ENCODE assay signal across 3 worm cellular contexts in the genomic region with DNA sequence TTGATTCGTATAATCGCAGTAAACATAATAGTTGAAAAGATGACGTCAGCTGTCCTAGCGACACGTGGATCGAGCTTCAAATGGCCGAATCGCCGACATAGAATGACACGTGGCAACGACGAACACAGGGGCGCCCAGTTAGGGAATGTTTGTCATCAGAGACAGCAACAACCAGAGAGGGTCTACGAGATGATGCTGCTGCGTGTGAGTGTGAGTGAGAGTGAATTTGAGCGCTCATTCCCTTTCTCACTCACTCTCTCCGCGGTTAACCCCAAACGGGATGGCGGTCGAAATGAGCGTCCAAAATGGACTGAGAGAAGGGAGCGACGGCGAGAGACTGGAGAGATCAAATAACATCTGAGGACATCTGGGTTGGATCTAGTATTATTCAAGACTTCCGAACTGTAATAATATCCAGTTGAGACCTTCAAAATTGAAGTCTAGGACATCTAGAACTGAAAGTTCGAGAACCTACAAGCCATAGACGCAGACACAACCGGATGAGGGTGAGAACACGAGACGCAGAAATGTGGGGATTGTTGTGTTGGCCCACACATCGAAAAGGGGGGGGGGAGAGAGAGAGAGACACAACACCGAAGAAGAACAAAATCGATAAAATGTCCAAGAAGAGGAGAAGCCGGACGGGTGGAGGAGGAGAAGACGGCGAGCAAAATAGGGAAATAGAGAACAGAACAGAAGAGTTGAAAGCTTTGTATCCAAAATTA.
A peak's percentile ranks its signal among the peaks of the same experiment; 100 is the strongest.
TF ChIP-seq lines count a peak whose summit lies in the region.

No protein-coding gene starts in this region.

TF ChIP-seq in whole organism, L1 larva, 84 proteins besides CTCF, POLR2A, EP300 and RAD21 (continued from another document and continues in another):
- TF ChIP-seq unc-62 (GFP tag; optimal IDR thresholded peaks at IDR 0.05; lab: Kevin White, UChicago) (no peak), mep-1 (tag; optimal IDR thresholded peaks at IDR 0.05; lab: Kevin White, UChicago) (peak; percentile 65), hlh-17 (GFP tag; optimal IDR thresholded peaks at IDR 0.05; lab: Kevin White, UChicago; ENCODE audit: borderline replicate concordance) (no peak), C04F5.9 (tag; optimal IDR thresholded peaks at IDR 0.05; lab: Kevin White, UChicago) (no peak), pax-3 (tag; optimal IDR thresholded peaks at IDR 0.05; lab: Kevin White, UChicago) (no peak), hlh-4 (tag; optimal IDR thresholded peaks at IDR 0.05; lab: Kevin White, UChicago) (no peak), alr-1 (tag; optimal IDR thresholded peaks at IDR 0.05; lab: Kevin White, UChicago; ENCODE audit: borderline replicate concordance) (no peak), nhr-85 (tag; lab: Kevin White, UChicago) (peak; percentile 10), blmp-1 (tag; optimal IDR thresholded peaks at IDR 0.05; lab: Kevin White, UChicago) (peak; percentile 100), lin-35 (GFP tag; optimal IDR thresholded peaks at IDR 0.05; lab: Kevin White, UChicago) (peak; percentile 38 to 52), unc-130 (tag; optimal IDR thresholded peaks at IDR 0.05; lab: Kevin White, UChicago) (peak; percentile 8), egl-27 (tag; optimal IDR thresholded peaks at IDR 0.05; lab: Kevin White, UChicago) (no peak), skn-1 (tag; optimal IDR thresholded peaks at IDR 0.05; lab: Kevin White, UChicago) (peak; percentile 37), tbx-2 (tag; optimal IDR thresholded peaks at IDR 0.05; lab: Kevin White, UChicago) (peak; percentile 56), lin-15B (tag; optimal IDR thresholded peaks at IDR 0.05; lab: Kevin White, UChicago) (no peak), zip-4 (GFP tag; optimal IDR thresholded peaks at IDR 0.05; lab: Kevin White, UChicago) (no peak), unc-86 (tag; optimal IDR thresholded peaks at IDR 0.05; lab: Kevin White, UChicago) (peak; percentile 49), unc-98 (GFP tag; IDR thresholded peaks at IDR 0.05; lab: Robert Waterston, UW) (no peak), aha-1 (tag; optimal IDR thresholded peaks at IDR 0.05; lab: Kevin White, UChicago) (no peak), efl-3 (GFP tag; optimal IDR thresholded peaks at IDR 0.05; lab: Kevin White, UChicago) (no peak), mdl-1 (tag; optimal IDR thresholded peaks at IDR 0.05; lab: Kevin White, UChicago) (peak in 1 of 2 experiments; percentile 84), snu-23 (GFP tag; optimal IDR thresholded peaks at IDR 0.05; lab: Kevin White, UChicago) (peak; percentile 47), nhr-19 (GFP tag; conservative IDR thresholded peaks at IDR 0.05; lab: Robert Waterston, UW) (peak; percentile 15; the same call in 1 of the 2 replicates), lin-13 (GFP tag; optimal IDR thresholded peaks at IDR 0.05; lab: Kevin White, UChicago) (peak; percentile 51), swsn-7 (tag; optimal IDR thresholded peaks at IDR 0.05; lab: Kevin White, UChicago) (peak; percentile 64), nhr-71 (tag; optimal IDR thresholded peaks at IDR 0.05; lab: Kevin White, UChicago) (peak; percentile 62), ceh-90 (tag; optimal IDR thresholded peaks at IDR 0.05; lab: Kevin White, UChicago) (no peak), jun-1 (tag; optimal IDR thresholded peaks at IDR 0.05; lab: Kevin White, UChicago) (peak; percentile 38), nhr-90 (tag; optimal IDR thresholded peaks at IDR 0.05; lab: Kevin White, UChicago; ENCODE audit: poor library complexity) (peak; percentile 23), C34B4.2 (tag; optimal IDR thresholded peaks at IDR 0.05; lab: Kevin White, UChicago) (no peak), egl-13 (tag; optimal IDR thresholded peaks at IDR 0.05; lab: Kevin White, UChicago) (peak; percentile 25), C16A3.4 (tag; optimal IDR thresholded peaks at IDR 0.05; lab: Kevin White, UChicago) (peak; percentile 53), lin-14 (GFP tag; optimal IDR thresholded peaks at IDR 0.05; lab: Kevin White, UChicago) (peak; percentile 86), sup-37 (GFP tag; optimal IDR thresholded peaks at IDR 0.05; lab: Kevin White, UChicago) (no peak), Y116A8C.19 (tag; optimal IDR thresholded peaks at IDR 0.05; lab: Kevin White, UChicago; ENCODE audit: borderline replicate concordance) (no peak), dsc-1 (tag; optimal IDR thresholded peaks at IDR 0.05; lab: Kevin White, UChicago) (peak; percentile 7), fkh-10 (GFP tag; optimal IDR thresholded peaks at IDR 0.05; lab: Kevin White, UChicago) (peak; percentile 54), nhr-20 (tag; optimal IDR thresholded peaks at IDR 0.05; lab: Kevin White, UChicago) (peak; percentile 46), lir-3 (tag; optimal IDR thresholded peaks at IDR 0.05; lab: Kevin White, UChicago; ENCODE audit: poor library complexity) (no peak), sox-4 (tag; optimal IDR thresholded peaks at IDR 0.05; lab: Kevin White, UChicago) (no peak)

TF ChIP-seq in whole organism, L3 larva, 47 proteins besides CTCF, POLR2A, EP300 and RAD21 (continued from another document):
- TF ChIP-seq lin-39 (tag; optimal IDR thresholded peaks at IDR 0.05; lab: Kevin White, UChicago) (peak; percentile 15), ZK546.5 (tag; optimal IDR thresholded peaks at IDR 0.05; lab: Kevin White, UChicago) (no peak), mdl-1 (tag; optimal IDR thresholded peaks at IDR 0.05; lab: Kevin White, UChicago) (peak; percentile 23), ceh-82 (tag; optimal IDR thresholded peaks at IDR 0.05; lab: Kevin White, UChicago) (no peak), nhr-23 (tag; optimal IDR thresholded peaks at IDR 0.05; lab: Kevin White, UChicago) (peak; percentile 43), lin-15B (tag; optimal IDR thresholded peaks at IDR 0.05; lab: Kevin White, UChicago) (peak; percentile 17), unc-39 (tag; optimal IDR thresholded peaks at IDR 0.05; lab: Kevin White, UChicago) (no peak), ztf-11 (tag; optimal IDR thresholded peaks at IDR 0.05; lab: Kevin White, UChicago) (no peak), hmg-11 (tag; optimal IDR thresholded peaks at IDR 0.05; lab: Kevin White, UChicago) (peak; percentile 48), fos-1 (tag; optimal IDR thresholded peaks at IDR 0.05; lab: Kevin White, UChicago) (no peak), nhr-25 (tag; optimal IDR thresholded peaks at IDR 0.05; lab: Kevin White, UChicago) (peak; percentile 75), lsy-12 (tag; optimal IDR thresholded peaks at IDR 0.05; lab: Kevin White, UChicago) (peak; percentile 59), aly-2 (tag; optimal IDR thresholded peaks at IDR 0.05; lab: Kevin White, UChicago) (no peak), elt-1 (tag; optimal IDR thresholded peaks at IDR 0.05; lab: Kevin White, UChicago) (peak; percentile 5), nhr-11 (tag; optimal IDR thresholded peaks at IDR 0.05; lab: Kevin White, UChicago) (no peak), ceh-9 (tag; optimal IDR thresholded peaks at IDR 0.05; lab: Kevin White, UChicago) (no peak), nfya-1 (tag; optimal IDR thresholded peaks at IDR 0.05; lab: Kevin White, UChicago; ENCODE audit: insufficient read depth) (peak; percentile 71), egl-5 (tag; optimal IDR thresholded peaks at IDR 0.05; lab: Kevin White, UChicago) (no peak), egl-27 (tag; optimal IDR thresholded peaks at IDR 0.05; lab: Kevin White, UChicago) (no peak), nhr-43 (tag; optimal IDR thresholded peaks at IDR 0.05; lab: Kevin White, UChicago; ENCODE audit: poor library complexity, severe bottlenecking) (peak; percentile 12), ceh-16 (tag; optimal IDR thresholded peaks at IDR 0.05; lab: Kevin White, UChicago) (no peak), eor-1 (tag; optimal IDR thresholded peaks at IDR 0.05; lab: Kevin White, UChicago) (no peak), ceh-28 (tag; optimal IDR thresholded peaks at IDR 0.05; lab: Kevin White, UChicago) (peak; percentile 70), tbx-2 (tag; optimal IDR thresholded peaks at IDR 0.05; lab: Kevin White, UChicago) (no peak), ztf-4 (tag; optimal IDR thresholded peaks at IDR 0.05; lab: Kevin White, UChicago) (peak; percentile 28), jun-1 (tag; optimal IDR thresholded peaks at IDR 0.05; lab: Kevin White, UChicago) (peak; percentile 21), elt-3 (tag; optimal IDR thresholded peaks at IDR 0.05; lab: Kevin White, UChicago) (no peak), pqm-1 (tag; optimal IDR thresholded peaks at IDR 0.05; lab: Kevin White, UChicago) (peak; percentile 17), nhr-76 (tag; optimal IDR thresholded peaks at IDR 0.05; lab: Kevin White, UChicago) (no peak)

TF ChIP-seq in whole organism, young adult, 124 proteins besides CTCF, POLR2A, EP300 and RAD21 (continued from another document and continues in another):
- 0 out of 2 replicates have a peak, but pooled peaks have one; percentile 36 for TF ChIP-seq F37B4.10 (GFP tag; IDR thresholded peaks at IDR 0.05; lab: Robert Waterston, UW)
- TF ChIP-seq ztf-26 (tag; optimal IDR thresholded peaks at IDR 0.05; lab: Kevin White, UChicago), result peak; percentile 43
- no peak for TF ChIP-seq ceh-79 (tag; optimal IDR thresholded peaks at IDR 0.05; lab: Kevin White, UChicago)
- no peak for TF ChIP-seq tbp1 (GFP tag; optimal IDR thresholded peaks at IDR 0.05; lab: Kevin White, UChicago)
- 0 out of 2 replicates have a peak, but pooled peaks have one; percentile 26 for TF ChIP-seq B0336.3 (GFP tag; IDR thresholded peaks at IDR 0.05; lab: Robert Waterston, UW)
- TF ChIP-seq nfya-2 (GFP tag; IDR thresholded peaks at IDR 0.05; lab: Robert Waterston, UW), result no peak
- TF ChIP-seq ets-4 (GFP tag; optimal IDR thresholded peaks at IDR 0.05; lab: Kevin White, UChicago), result no peak
- TF ChIP-seq F57A8.1 (GFP tag; optimal IDR thresholded peaks at IDR 0.05; lab: Kevin White, UChicago), result no peak
- TF ChIP-seq T26A5.8 (tag; optimal IDR thresholded peaks at IDR 0.05; lab: Kevin White, UChicago), result no peak
- no peak for TF ChIP-seq aptf-2 (GFP tag; conservative IDR thresholded peaks at IDR 0.05; lab: Robert Waterston, UW)
- TF ChIP-seq mcd-1 (GFP tag; IDR thresholded peaks at IDR 0.05; lab: Robert Waterston, UW), result no peak; the same call in 1 of the 2 replicates
- TF ChIP-seq mes-4 (tag; optimal IDR thresholded peaks at IDR 0.05; lab: Kevin White, UChicago), result no peak
- TF ChIP-seq D2030.7 (GFP tag; IDR thresholded peaks at IDR 0.05; lab: Robert Waterston, UW), result no peak
- TF ChIP-seq attf-3 (GFP tag; conservative IDR thresholded peaks at IDR 0.05; lab: Robert Waterston, UW), result 0 out of 2 replicates have a peak, but pooled peaks have one; percentile 23
- no peak for TF ChIP-seq ceh-58 (GFP tag; IDR thresholded peaks at IDR 0.05; lab: Robert Waterston, UW)
- no peak for TF ChIP-seq B0035.1 (tag; optimal IDR thresholded peaks at IDR 0.05; lab: Kevin White, UChicago)
- TF ChIP-seq rpc-1 (optimal IDR thresholded peaks at IDR 0.05; lab: Kevin White, UChicago), result no peak
- no peak for TF ChIP-seq rpc-1 (tag; optimal IDR thresholded peaks at IDR 0.05; lab: Kevin White, UChicago)
- TF ChIP-seq ceh-91 (GFP tag; IDR thresholded peaks at IDR 0.05; lab: Robert Waterston, UW), result no peak
- TF ChIP-seq B0261.1 (tag; optimal IDR thresholded peaks at IDR 0.05; lab: Kevin White, UChicago), result no peak
- TF ChIP-seq efl-1 (GFP tag; optimal IDR thresholded peaks at IDR 0.05; lab: Kevin White, UChicago), result no peak
- no peak for TF ChIP-seq ztf-28 (GFP tag; IDR thresholded peaks at IDR 0.05; lab: Robert Waterston, UW)
- TF ChIP-seq madf-6 (GFP tag; IDR thresholded peaks at IDR 0.05; lab: Robert Waterston, UW), result no peak
- peak; percentile 64 for TF ChIP-seq nhr-80 (tag; optimal IDR thresholded peaks at IDR 0.05; lab: Kevin White, UChicago)
- TF ChIP-seq zim-3 (tag; optimal IDR thresholded peaks at IDR 0.05; lab: Kevin White, UChicago), result no peak
- TF ChIP-seq lin-54 (GFP tag; optimal IDR thresholded peaks at IDR 0.05; lab: Kevin White, UChicago), result no peak
- no peak for TF ChIP-seq hrde-1 (tag; optimal IDR thresholded peaks at IDR 0.05; lab: Kevin White, UChicago; ENCODE audit: borderline replicate concordance)
- no peak for TF ChIP-seq C17E4.6 (GFP tag; IDR thresholded peaks at IDR 0.05; lab: Robert Waterston, UW)
- TF ChIP-seq sdz-38 (tag; optimal IDR thresholded peaks at IDR 0.05; lab: Kevin White, UChicago), result no peak
- TF ChIP-seq C06A6.2 (GFP tag; conservative IDR thresholded peaks at IDR 0.05; lab: Robert Waterston, UW), result no peak
- TF ChIP-seq nfyb-1 (GFP tag; IDR thresholded peaks at IDR 0.05; lab: Robert Waterston, UW), result 0 out of 2 replicates have a peak, but pooled peaks have one; percentile 30
- no peak for TF ChIP-seq ZK185.1 (tag; optimal IDR thresholded peaks at IDR 0.05; lab: Kevin White, UChicago; ENCODE audit: poor library complexity, severe bottlenecking)
- no peak for TF ChIP-seq lsl-1 (GFP tag; optimal IDR thresholded peaks at IDR 0.05; lab: Kevin White, UChicago)
- TF ChIP-seq ekl-4 (GFP tag; IDR thresholded peaks at IDR 0.05; lab: Robert Waterston, UW), result no peak
- no peak for TF ChIP-seq unc-62 (GFP tag; optimal IDR thresholded peaks at IDR 0.05; lab: Kevin White, UChicago)
- TF ChIP-seq rec-8 (tag; optimal IDR thresholded peaks at IDR 0.05; lab: Kevin White, UChicago), result no peak
- no peak for TF ChIP-seq hlh-26 (GFP tag; conservative IDR thresholded peaks at IDR 0.05; lab: Robert Waterston, UW)
- TF ChIP-seq nhr-120 (GFP tag; IDR thresholded peaks at IDR 0.05; lab: Robert Waterston, UW), result no peak
- TF ChIP-seq K12H6.12 (tag; optimal IDR thresholded peaks at IDR 0.05; lab: Kevin White, UChicago), result peak; percentile 66
- peak; percentile 17 for TF ChIP-seq atf-7 (tag; optimal IDR thresholded peaks at IDR 0.05; lab: Kevin White, UChicago)
- peak; percentile 62 for TF ChIP-seq attf-5 (GFP tag; optimal IDR thresholded peaks at IDR 0.05; lab: Kevin White, UChicago)
- TF ChIP-seq snpc-1.1 (tag; optimal IDR thresholded peaks at IDR 0.05; lab: Kevin White, UChicago; ENCODE audit: insufficient read depth), result no peak
- TF ChIP-seq hlh-12 (tag; optimal IDR thresholded peaks at IDR 0.05; lab: Kevin White, UChicago), result no peak
- TF ChIP-seq Y53G8AR.9 (GFP tag; conservative IDR thresholded peaks at IDR 0.05; lab: Robert Waterston, UW), result no peak
- TF ChIP-seq madf-10 (tag; optimal IDR thresholded peaks at IDR 0.05; lab: Kevin White, UChicago), result no peak
- TF ChIP-seq tbx-9 (tag; optimal IDR thresholded peaks at IDR 0.05; lab: Kevin White, UChicago; ENCODE audit: borderline replicate concordance), result no peak
- TF ChIP-seq Y56A3A.18 (GFP tag; IDR thresholded peaks at IDR 0.05; lab: Robert Waterston, UW), result no peak
- no peak for TF ChIP-seq bed-2 (GFP tag; IDR thresholded peaks at IDR 0.05; lab: Robert Waterston, UW)
- TF ChIP-seq F52B5.7 (tag; optimal IDR thresholded peaks at IDR 0.05; lab: Kevin White, UChicago), result no peak
- TF ChIP-seq fkh-3 (tag; optimal IDR thresholded peaks at IDR 0.05; lab: Kevin White, UChicago), result no peak
- no peak for TF ChIP-seq cebp-2 (GFP tag; IDR thresholded peaks at IDR 0.05; lab: Robert Waterston, UW)
- TF ChIP-seq cebp-1 (GFP tag; IDR thresholded peaks at IDR 0.05; lab: Robert Waterston, UW), result no peak
- no peak for TF ChIP-seq cebp-1 (tag; optimal IDR thresholded peaks at IDR 0.05; lab: Kevin White, UChicago)
- TF ChIP-seq unc-130 (GFP tag; optimal IDR thresholded peaks at IDR 0.05; lab: Kevin White, UChicago), result no peak
- TF ChIP-seq ama-1 (optimal IDR thresholded peaks at IDR 0.05; lab: Kevin White, UChicago), result peak; percentile 34
- TF ChIP-seq ama-1 (GFP tag; optimal IDR thresholded peaks at IDR 0.05; lab: Kevin White, UChicago), result no peak
- TF ChIP-seq akir-1 (GFP tag; optimal IDR thresholded peaks at IDR 0.05; lab: Kevin White, UChicago), result no peak
- peak; percentile 38 for TF ChIP-seq nhr-90 (tag; optimal IDR thresholded peaks at IDR 0.05; lab: Kevin White, UChicago)
- no peak for TF ChIP-seq snpc-1.3 (tag; optimal IDR thresholded peaks at IDR 0.05; lab: Kevin White, UChicago; ENCODE audit: insufficient read depth)
- no peak for TF ChIP-seq dox-1 (GFP tag; IDR thresholded peaks at IDR 0.05; lab: Robert Waterston, UW)
- no peak for TF ChIP-seq egl-18 (GFP tag; IDR thresholded peaks at IDR 0.05; lab: Robert Waterston, UW)
- no peak for TF ChIP-seq let-526 (GFP tag; IDR thresholded peaks at IDR 0.05; lab: Robert Waterston, UW)
- no peak for TF ChIP-seq snpc-3.4 (tag; optimal IDR thresholded peaks at IDR 0.05; lab: Kevin White, UChicago)
- no peak for TF ChIP-seq bed-1 (GFP tag; IDR thresholded peaks at IDR 0.05; lab: Robert Waterston, UW)
- no peak for TF ChIP-seq ceh-27 (GFP tag; optimal IDR thresholded peaks at IDR 0.05; lab: Kevin White, UChicago)
